Fruit fly (Drosophila melanogaster): Measurements from ENCODE around the gene chinmo.

Gene chinmo

DNA sequence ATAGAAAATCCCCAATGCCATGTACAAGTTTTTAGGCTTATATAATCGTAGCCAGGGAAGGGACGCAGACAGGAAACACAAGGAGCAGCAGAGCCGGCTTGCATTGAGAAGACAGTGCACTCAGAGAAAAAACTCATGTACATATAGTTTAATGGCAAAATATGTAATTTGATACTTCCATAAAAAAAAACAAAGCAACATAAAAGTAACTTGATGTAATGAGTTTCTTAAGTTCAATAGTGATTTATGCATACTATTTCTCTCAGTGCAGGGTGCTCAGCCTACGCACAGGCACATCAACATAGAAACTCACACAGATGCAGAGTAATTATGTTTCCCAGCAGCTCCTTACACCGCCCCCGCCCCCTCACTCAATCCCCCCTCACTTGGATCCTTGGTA lies 30.3 kb upstream of the chinmo start (continued):
- peak; percentile 66; the same call in 2 of the 3 replicates for TF ChIP-seq CG11695 (GFP tag; IDR thresholded peaks at IDR 0.05)
- peak; percentile 55 for TF ChIP-seq az2 (GFP tag; optimal IDR thresholded peaks at IDR 0.05)
- peak; percentile 64 for TF ChIP-seq CHES-1-like (GFP tag; optimal IDR thresholded peaks at IDR 0.05)
- peak; percentile 48; the same call in 1 of the 2 replicates for TF ChIP-seq CG11247 (GFP tag; IDR thresholded peaks at IDR 0.05)
- no peak for TF ChIP-seq CG13287 (GFP tag; IDR thresholded peaks at IDR 0.05; ENCODE audit: partially characterized antibody)
- peak; percentile 73 for TF ChIP-seq lmd (GFP tag; IDR thresholded peaks at IDR 0.05)
- no peak for TF ChIP-seq crc (GFP tag; optimal IDR thresholded peaks at IDR 0.05)
- TF ChIP-seq Deaf1 (tag; optimal IDR thresholded peaks at IDR 0.05): peak; percentile 46
- TF ChIP-seq CG6683 (GFP tag; optimal IDR thresholded peaks at IDR 0.05): peak; percentile 55
- TF ChIP-seq CG10274 (GFP tag; optimal IDR thresholded peaks at IDR 0.05): peak; percentile 1
- TF ChIP-seq vfl (GFP tag; optimal IDR thresholded peaks at IDR 0.05): peak; percentile 29
- TF ChIP-seq CG13775 (GFP tag; optimal IDR thresholded peaks at IDR 0.05): peak; percentile 48
- TF ChIP-seq CG6791 (GFP tag; IDR thresholded peaks at IDR 0.05; ENCODE audit: partially characterized antibody): no peak
- TF ChIP-seq CG13624 (GFP tag; optimal IDR thresholded peaks at IDR 0.05): peak; percentile 66
- TF ChIP-seq wor (GFP tag; IDR thresholded peaks at IDR 0.05): peak; percentile 59
- TF ChIP-seq CG16863 (GFP tag; optimal IDR thresholded peaks at IDR 0.05): peak; percentile 60
- 0 out of 2 replicates have a peak, but pooled peaks have one; percentile 12 for TF ChIP-seq sens-2 (GFP tag; IDR thresholded peaks at IDR 0.05)
- TF ChIP-seq hb (GFP tag; IDR thresholded peaks at IDR 0.05; ENCODE audit: partially characterized antibody): no peak
- peak; percentile 69 for TF ChIP-seq CG30403 (GFP tag; optimal IDR thresholded peaks at IDR 0.05)
- peak; percentile 71 for TF ChIP-seq Rfx (GFP tag; IDR thresholded peaks at IDR 0.05)
- peak; percentile 40 for TF ChIP-seq run (tag; optimal IDR thresholded peaks at IDR 0.05)
- no peak for TF ChIP-seq Dp (GFP tag; optimal IDR thresholded peaks at IDR 0.05)
- TF ChIP-seq CG10431 (GFP tag; optimal IDR thresholded peaks at IDR 0.05): no peak
- peak; percentile 6 for TF ChIP-seq Mad (GFP tag; optimal IDR thresholded peaks at IDR 0.05)
- no peak for TF ChIP-seq CG2116 (GFP tag; optimal IDR thresholded peaks at IDR 0.05)
- peak; percentile 56 for TF ChIP-seq chn (GFP tag; optimal IDR thresholded peaks at IDR 0.05)
- peak; percentile 41; the same call in 1 of the 2 replicates for TF ChIP-seq E2f2 (GFP tag; IDR thresholded peaks at IDR 0.05)
- peak; percentile 72 for TF ChIP-seq CG10366 (GFP tag; IDR thresholded peaks at IDR 0.05)
- peak; percentile 55 for TF ChIP-seq CG31441 (GFP tag; IDR thresholded peaks at IDR 0.05)
- TF ChIP-seq Atf-2 (GFP tag; optimal IDR thresholded peaks at IDR 0.05): no peak
- 0 out of 2 replicates have a peak, but pooled peaks have one; percentile 16 for TF ChIP-seq CG4360 (GFP tag; IDR thresholded peaks at IDR 0.05)
- peak; percentile 80 for TF ChIP-seq ranshi (GFP tag; IDR thresholded peaks at IDR 0.05)
- TF ChIP-seq Hr3 (GFP tag; optimal IDR thresholded peaks at IDR 0.05): peak; percentile 51
- peak; percentile 55 for TF ChIP-seq tin (GFP tag; optimal IDR thresholded peaks at IDR 0.05)
- TF ChIP-seq ewg (GFP tag; optimal IDR thresholded peaks at IDR 0.05): peak; percentile 55
- TF ChIP-seq Fer2 (tag; optimal IDR thresholded peaks at IDR 0.05): no peak
- TF ChIP-seq CG12659 (GFP tag; optimal IDR thresholded peaks at IDR 0.05): peak; percentile 71
- peak; percentile 63 for TF ChIP-seq CG1024 (GFP tag; IDR thresholded peaks at IDR 0.05)
- TF ChIP-seq oc (tag; optimal IDR thresholded peaks at IDR 0.05): peak; percentile 64
- TF ChIP-seq BtbVII (GFP tag; optimal IDR thresholded peaks at IDR 0.05): peak; percentile 70
- peak; percentile 49 for TF ChIP-seq Blimp-1 (GFP tag; optimal IDR thresholded peaks at IDR 0.05)
- no peak for TF ChIP-seq slp2 (GFP tag; optimal IDR thresholded peaks at IDR 0.05)
- no peak for TF ChIP-seq bigmax (GFP tag; optimal IDR thresholded peaks at IDR 0.05)
- peak; percentile 20 for TF ChIP-seq CG10462 (GFP tag; optimal IDR thresholded peaks at IDR 0.05)
- peak; percentile 84 for TF ChIP-seq CG7556 (GFP tag; optimal IDR thresholded peaks at IDR 0.05)
- TF ChIP-seq ERR (GFP tag; optimal IDR thresholded peaks at IDR 0.05): peak; percentile 29
- TF ChIP-seq CG10979 (tag; optimal IDR thresholded peaks at IDR 0.05): peak; percentile 44
- peak; percentile 50 for TF ChIP-seq Fer3 (tag; optimal IDR thresholded peaks at IDR 0.05)
- no peak for TF ChIP-seq pros (GFP tag; optimal IDR thresholded peaks at IDR 0.05)
- TF ChIP-seq Sox102F (GFP tag; optimal IDR thresholded peaks at IDR 0.05): peak; percentile 74
- TF ChIP-seq kay (GFP tag; optimal IDR thresholded peaks at IDR 0.05): no peak
